Worm (Caenorhabditis elegans): ENCODE data around the gene pals-18.

pals-18 gene

DNA sequence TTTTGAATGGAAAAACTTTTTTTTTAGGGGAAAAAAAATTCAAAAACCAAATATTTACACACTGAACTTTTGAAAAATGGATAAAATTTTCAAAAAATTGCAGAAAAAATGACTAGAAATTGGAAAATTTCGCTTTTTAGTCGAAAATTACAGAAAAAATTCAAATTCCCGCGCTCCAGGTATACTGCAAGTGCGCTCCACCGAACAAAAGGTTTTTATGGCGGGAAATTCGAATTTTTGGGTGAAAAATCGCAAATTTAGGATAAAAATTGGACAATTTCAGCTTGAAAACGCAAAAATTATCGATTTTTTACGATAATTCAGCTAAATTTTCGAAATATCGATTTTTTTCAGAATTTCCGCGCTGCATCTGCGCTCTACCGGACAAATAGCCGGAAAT, 26.1 kb downstream of the pals-18 start:
- no peak for TF ChIP-seq nhr-23 (tag; optimal IDR thresholded peaks at IDR 0.05)
- no peak for TF ChIP-seq snpc-4 (tag; optimal IDR thresholded peaks at IDR 0.05)
- no peak for TF ChIP-seq mbf-1 (tag; optimal IDR thresholded peaks at IDR 0.05)
- TF ChIP-seq unc-39 (tag; optimal IDR thresholded peaks at IDR 0.05): no peak
- TF ChIP-seq aly-2 (tag; optimal IDR thresholded peaks at IDR 0.05): no peak
- no peak for TF ChIP-seq blmp-1 (tag; optimal IDR thresholded peaks at IDR 0.05; ENCODE audit: insufficient read depth)
- no peak for TF ChIP-seq sma-9 (GFP tag; optimal IDR thresholded peaks at IDR 0.05)
- TF ChIP-seq sma-9 (tag; optimal IDR thresholded peaks at IDR 0.05): no peak
- no peak for TF ChIP-seq mdl-1 (tag; optimal IDR thresholded peaks at IDR 0.05)

DNA sequence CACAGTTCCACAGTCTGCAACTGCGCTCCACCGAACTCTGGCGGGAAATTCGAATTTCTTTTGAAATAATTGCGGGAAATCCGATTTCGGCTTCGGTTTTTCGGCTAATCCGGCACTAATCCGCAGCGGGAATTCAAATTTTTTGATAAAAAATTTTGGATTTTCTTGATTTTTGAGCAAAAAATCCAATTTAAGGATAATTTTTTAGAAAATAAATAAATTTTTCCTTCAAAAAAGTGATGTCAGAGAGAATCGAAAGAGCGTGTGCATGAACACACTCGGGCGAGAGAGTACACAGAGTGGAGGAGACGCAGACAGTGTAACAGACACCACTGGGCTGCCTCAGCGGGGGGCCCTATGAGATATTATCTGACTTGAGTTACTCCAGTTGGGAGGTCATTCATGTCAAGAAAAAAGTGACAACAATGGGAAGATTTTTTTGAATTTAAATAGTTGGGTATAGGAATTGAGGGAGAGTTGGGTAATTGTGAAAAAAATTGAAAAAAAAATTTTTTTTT, 26.8 kb downstream of the pals-18 start:
- TF ChIP-seq elt-1 (tag; optimal IDR thresholded peaks at IDR 0.05): no peak
- no peak for TF ChIP-seq egl-27 (tag; optimal IDR thresholded peaks at IDR 0.05)
- no peak for TF ChIP-seq mbf-1 (tag; optimal IDR thresholded peaks at IDR 0.05)
- no peak for TF ChIP-seq aly-2 (tag; optimal IDR thresholded peaks at IDR 0.05)
- TF ChIP-seq lsy-2 (tag; optimal IDR thresholded peaks at IDR 0.05): peak in 1 of 2 experiments; percentile 44
- peak in 1 of 2 experiments; percentile 24 for TF ChIP-seq mdl-1 (tag; optimal IDR thresholded peaks at IDR 0.05)
- TF ChIP-seq unc-55 (GFP tag; optimal IDR thresholded peaks at IDR 0.05): peak; percentile 12
- TF ChIP-seq lin-13 (GFP tag; optimal IDR thresholded peaks at IDR 0.05): no peak
- no peak for TF ChIP-seq ceh-82 (tag; optimal IDR thresholded peaks at IDR 0.05)
- peak; percentile 16 for TF ChIP-seq C34F6.9 (tag; optimal IDR thresholded peaks at IDR 0.05)

DNA sequence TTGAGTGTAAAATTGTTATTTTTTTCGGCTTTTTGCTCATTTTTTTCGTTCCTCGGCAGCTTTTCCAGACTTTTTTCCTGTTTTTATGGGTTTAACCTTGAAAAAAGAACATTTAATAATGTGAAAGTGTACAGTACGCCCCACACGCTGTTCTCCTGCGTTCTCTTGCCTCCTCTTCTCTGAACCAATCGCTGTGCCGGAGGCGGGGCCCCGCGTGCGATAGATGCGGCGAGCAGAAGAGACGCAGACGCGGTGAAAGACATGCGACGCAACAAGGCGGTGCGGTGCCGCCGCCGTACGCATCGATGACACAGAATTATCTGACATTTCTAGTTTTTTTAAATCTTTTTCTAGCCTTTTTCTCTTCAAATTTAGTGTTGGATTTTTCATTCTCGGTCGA, 33.5 kb downstream of the pals-18 start:
- TF ChIP-seq lsy-2 (tag; optimal IDR thresholded peaks at IDR 0.05) (peak; percentile 27 to 77), nhr-237 (tag; optimal IDR thresholded peaks at IDR 0.05) (no peak)

DNA sequence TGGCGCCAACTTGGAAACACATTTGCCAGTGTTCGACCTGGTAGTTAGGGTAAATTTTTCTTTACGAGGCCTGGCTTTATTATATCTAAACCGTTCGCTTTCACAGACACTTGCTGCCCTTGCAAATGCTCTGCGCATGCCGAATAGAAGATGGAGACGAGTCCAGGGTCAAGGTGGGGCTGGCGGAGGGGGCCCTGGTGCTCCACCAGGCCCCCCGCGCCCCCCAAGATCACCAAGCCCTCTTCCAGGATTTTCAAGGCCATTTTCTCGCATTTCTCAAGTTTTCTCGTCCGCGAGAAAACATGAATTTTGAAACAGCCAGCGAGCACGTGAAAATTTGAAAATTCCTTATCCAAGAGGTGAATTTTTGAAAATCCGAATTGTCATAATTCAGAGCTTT, 36.4 kb downstream of the pals-18 start:
- TF ChIP-seq aly-2 (tag; optimal IDR thresholded peaks at IDR 0.05): no peak
- TF ChIP-seq nhr-21 (tag; optimal IDR thresholded peaks at IDR 0.05): no peak
- no peak for TF ChIP-seq C34F6.9 (tag; optimal IDR thresholded peaks at IDR 0.05)
- TF ChIP-seq lin-13 (GFP tag; optimal IDR thresholded peaks at IDR 0.05): no peak
- TF ChIP-seq R02D3.7 (tag; optimal IDR thresholded peaks at IDR 0.05): no peak
- no peak for TF ChIP-seq ceh-16 (tag; optimal IDR thresholded peaks at IDR 0.05)
- TF ChIP-seq zag-1 (tag; optimal IDR thresholded peaks at IDR 0.05): no peak
- TF ChIP-seq skn-1 (tag; optimal IDR thresholded peaks at IDR 0.05): no peak
- TF ChIP-seq elt-1 (tag; optimal IDR thresholded peaks at IDR 0.05): no peak
- TF ChIP-seq mdl-1 (tag; optimal IDR thresholded peaks at IDR 0.05): no peak
- TF ChIP-seq unc-62 (GFP tag; optimal IDR thresholded peaks at IDR 0.05): no peak
- TF ChIP-seq alr-1 (tag; optimal IDR thresholded peaks at IDR 0.05): no peak
- no peak for TF ChIP-seq ztf-11 (tag; optimal IDR thresholded peaks at IDR 0.05)
- TF ChIP-seq nhr-23 (tag; optimal IDR thresholded peaks at IDR 0.05): no peak
- no peak for TF ChIP-seq blmp-1 (tag; optimal IDR thresholded peaks at IDR 0.05; ENCODE audit: insufficient read depth)
- no peak for TF ChIP-seq mbf-1 (tag; optimal IDR thresholded peaks at IDR 0.05)
- TF ChIP-seq lin-11 (tag; optimal IDR thresholded peaks at IDR 0.05): no peak
- TF ChIP-seq nhr-129 (tag; optimal IDR thresholded peaks at IDR 0.05): no peak

DNA sequence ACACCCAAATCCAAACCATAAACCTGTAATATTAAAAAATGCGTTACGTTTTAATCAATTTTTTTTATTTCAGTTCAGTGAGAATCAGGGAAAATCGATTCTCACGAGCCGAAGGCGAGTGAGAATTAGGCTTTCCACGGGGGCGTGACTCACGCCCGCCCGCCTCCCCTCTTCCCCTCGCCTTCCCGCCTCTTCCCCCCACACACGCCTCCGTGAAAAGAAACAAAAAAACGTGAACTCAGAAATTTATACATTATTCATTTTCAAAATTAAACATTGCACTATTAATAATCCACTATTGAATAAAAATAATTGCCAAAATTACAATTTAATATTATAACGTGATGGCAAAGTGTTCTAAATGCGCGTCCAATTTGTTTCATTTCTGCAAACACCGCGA, 43.5 kb downstream of the pals-18 start:
- TF ChIP-seq ZK546.5 (tag; optimal IDR thresholded peaks at IDR 0.05) (no peak), peb-1 (tag; optimal IDR thresholded peaks at IDR 0.05) (no peak)

DNA sequence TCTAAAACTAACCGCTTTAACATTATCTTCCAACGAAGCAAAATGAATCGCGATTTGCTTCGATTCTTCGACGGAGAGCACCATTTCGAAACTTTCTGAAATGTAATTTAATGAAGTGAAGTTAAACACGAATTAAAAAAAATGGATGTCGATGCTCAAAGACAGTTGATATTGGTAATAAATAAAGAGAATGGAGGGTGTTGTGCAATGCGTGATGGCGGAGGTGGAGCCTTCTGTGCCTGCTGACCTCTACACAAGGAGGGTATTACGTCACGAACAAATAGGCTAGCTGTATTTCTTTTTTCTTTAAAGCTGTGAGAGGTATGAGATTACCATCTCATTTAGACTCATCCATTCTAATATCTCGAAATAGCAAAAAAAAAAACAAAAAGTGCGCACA, 52.5 kb downstream of the pals-18 start, which contains the start of gene Y82E9BR.17:
Y82E9BR.17 (minus strand) TSS at position 101 of the 400 bp plus-strand sequence.
- TF ChIP-seq unc-62 (GFP tag; optimal IDR thresholded peaks at IDR 0.05): no peak
- TF ChIP-seq zag-1 (tag; optimal IDR thresholded peaks at IDR 0.05): no peak
- TF ChIP-seq F13H6.1 (tag; optimal IDR thresholded peaks at IDR 0.05): no peak
- no peak for TF ChIP-seq sem-4 (tag; optimal IDR thresholded peaks at IDR 0.05)
- no peak for TF ChIP-seq R02D3.7 (tag; optimal IDR thresholded peaks at IDR 0.05)
- no peak for TF ChIP-seq lin-13 (GFP tag; optimal IDR thresholded peaks at IDR 0.05)
- TF ChIP-seq lin-11 (tag; optimal IDR thresholded peaks at IDR 0.05): no peak
- no peak for TF ChIP-seq sma-3 (GFP tag; optimal IDR thresholded peaks at IDR 0.05)

All from whole organism, L2 larva.